Worm (Caenorhabditis elegans): ENCODE results near the gene clec-40.

clec-40 gene

ce11 chrV:16842941-16843340, 2.1 kb upstream of the clec-40 start, which contains the start of gene clec-25:
clec-25 (plus strand) TSS chrV:16843241.
- TF ChIP-seq fkh-6 (tag; optimal IDR thresholded peaks at IDR 0.05) = no peak
- no peak for TF ChIP-seq fkh-10 (GFP tag; optimal IDR thresholded peaks at IDR 0.05)
- no peak for TF ChIP-seq ahr-1 (tag; optimal IDR thresholded peaks at IDR 0.05)
- TF ChIP-seq unc-55 (GFP tag; optimal IDR thresholded peaks at IDR 0.05) = no peak
- TF ChIP-seq pha-2 (tag; optimal IDR thresholded peaks at IDR 0.05) = no peak
- no peak for TF ChIP-seq tbx-7 (tag; optimal IDR thresholded peaks at IDR 0.05)
- no peak for TF ChIP-seq ref-2 (tag; optimal IDR thresholded peaks at IDR 0.05)
- TF ChIP-seq syd-9 (tag; optimal IDR thresholded peaks at IDR 0.05) = no peak

- TF ChIP-seq sox-2 (GFP tag; IDR thresholded peaks at IDR 0.05) (no peak), hlh-30 (tag; optimal IDR thresholded peaks at IDR 0.05; ENCODE audit: insufficient read depth) (no peak), ets-4 (tag; optimal IDR thresholded peaks at IDR 0.05) (no peak), unc-42 (tag; optimal IDR thresholded peaks at IDR 0.05) (no peak), zip-5 (tag; optimal IDR thresholded peaks at IDR 0.05) (no peak), lim-6 (tag; optimal IDR thresholded peaks at IDR 0.05) (no peak), madf-2 (tag; optimal IDR thresholded peaks at IDR 0.05) (no peak), sdc-2 (tag; optimal IDR thresholded peaks at IDR 0.05) (no peak), ceh-22 (tag; optimal IDR thresholded peaks at IDR 0.05) (no peak), hlh-8 (tag; optimal IDR thresholded peaks at IDR 0.05) (no peak), ceh-6 (GFP tag; optimal IDR thresholded peaks at IDR 0.05) (no peak), elt-4 (tag; optimal IDR thresholded peaks at IDR 0.05) (no peak), eyg-1 (tag; optimal IDR thresholded peaks at IDR 0.05) (no peak), ttx-3 (tag; optimal IDR thresholded peaks at IDR 0.05) (no peak)
These were observed 578 bp downstream of the clec-40 start for ce11 chrV:16840283-16840682.

ce11 chrV:16838435-16838834, 2.4 kb downstream of the clec-40 start:
- TF ChIP-seq ceh-45 (GFP tag; IDR thresholded peaks at IDR 0.05) (no peak), K02D7.2 (tag; optimal IDR thresholded peaks at IDR 0.05) (no peak), dmd-4 (tag; optimal IDR thresholded peaks at IDR 0.05; ENCODE audit: borderline replicate concordance) (no peak), nhr-11 (tag; optimal IDR thresholded peaks at IDR 0.05) (no peak), eyg-1 (tag; optimal IDR thresholded peaks at IDR 0.05) (no peak), ztf-16 (tag; optimal IDR thresholded peaks at IDR 0.05) (no peak), ama-1 (optimal IDR thresholded peaks at IDR 0.05) (no peak), lin-11 (tag; optimal IDR thresholded peaks at IDR 0.05) (no peak), unc-55 (GFP tag; optimal IDR thresholded peaks at IDR 0.05) (no peak), pros-1 (tag; optimal IDR thresholded peaks at IDR 0.05) (no peak), fkh-10 (GFP tag; optimal IDR thresholded peaks at IDR 0.05) (no peak), Y22D7AL.16 (tag; optimal IDR thresholded peaks at IDR 0.05) (no peak), unc-86 (tag; optimal IDR thresholded peaks at IDR 0.05) (no peak), ttx-3 (tag; optimal IDR thresholded peaks at IDR 0.05) (no peak), lim-6 (tag; optimal IDR thresholded peaks at IDR 0.05) (no peak), dve-1 (tag; optimal IDR thresholded peaks at IDR 0.05) (no peak), ceh-6 (GFP tag; optimal IDR thresholded peaks at IDR 0.05) (no peak)

- TF ChIP-seq pax-1 (tag; optimal IDR thresholded peaks at IDR 0.05) = no peak
- peak; percentile 56 for TF ChIP-seq ceh-34 (tag; optimal IDR thresholded peaks at IDR 0.05)
- peak; percentile 7 for TF ChIP-seq ceh-18 (tag; optimal IDR thresholded peaks at IDR 0.05)
These were observed 4.8 kb downstream of the clec-40 start for ce11 chrV:16836100-16836499.

ce11 chrV:16834989-16835388, 5.9 kb downstream of the clec-40 start, which contains the start of gene tni-3:
tni-3 (minus strand) TSS chrV:16835128.
- TF ChIP-seq elt-4 (tag; optimal IDR thresholded peaks at IDR 0.05) (no peak), lin-11 (tag; optimal IDR thresholded peaks at IDR 0.05) (no peak), sox-2 (GFP tag; IDR thresholded peaks at IDR 0.05) (no peak), ztf-16 (tag; optimal IDR thresholded peaks at IDR 0.05) (no peak), Y22D7AL.16 (tag; optimal IDR thresholded peaks at IDR 0.05) (no peak), ahr-1 (tag; optimal IDR thresholded peaks at IDR 0.05) (no peak), ceh-22 (tag; optimal IDR thresholded peaks at IDR 0.05) (no peak), ceh-48 (tag; optimal IDR thresholded peaks at IDR 0.05) (no peak), ets-4 (tag; optimal IDR thresholded peaks at IDR 0.05) (no peak), ceh-45 (GFP tag; IDR thresholded peaks at IDR 0.05) (no peak), fkh-6 (tag; optimal IDR thresholded peaks at IDR 0.05) (no peak), ceh-34 (tag; optimal IDR thresholded peaks at IDR 0.05) (no peak), dmd-4 (tag; optimal IDR thresholded peaks at IDR 0.05; ENCODE audit: borderline replicate concordance) (no peak), pat-9 (tag; optimal IDR thresholded peaks at IDR 0.05) (no peak), eyg-1 (tag; optimal IDR thresholded peaks at IDR 0.05) (no peak), che-1 (tag; optimal IDR thresholded peaks at IDR 0.05) (no peak), unc-3 (GFP tag; conservative IDR thresholded peaks at IDR 0.05) (no peak), unc-3 (tag; optimal IDR thresholded peaks at IDR 0.05) (no peak), npax-4 (tag; optimal IDR thresholded peaks at IDR 0.05) (no peak), elt-2 (tag; optimal IDR thresholded peaks at IDR 0.05) (no peak)
